Fruit fly (Drosophila melanogaster) whole organism, embryonic: ENCODE results near the gene bys.

Source experiments
- BEAF-32 ChIP-seq: fragments of 200-800 bp; sonication (Bioruptor generic); optimal IDR thresholded peaks from 3 replicates; lab custom pipeline; 2017; ENCODE audit warnings: missing biosample characterization, missing genetic modification characterization, mild to moderate bottlenecking, moderate library complexity, missing genetic modification reagents
- CG10366 ChIP-seq: fragments of 200-800 bp; sonication (Bioruptor generic); IDR thresholded peaks from 2 replicates; pipeline ENCODE4 v1.3.6; 2022; ENCODE audit warnings: missing biosample characterization, missing genetic modification characterization
- CG10431 ChIP-seq: fragments of 200-800 bp; sonication (Bioruptor generic); optimal IDR thresholded peaks from 3 replicates; lab custom pipeline; 2018; ENCODE audit warnings: missing biosample characterization, mild to moderate bottlenecking, missing genetic modification characterization
- CG12769 ChIP-seq: fragments of 200-800 bp; sonication (Bioruptor generic); optimal IDR thresholded peaks from 2 replicates; lab custom pipeline; 2019; ENCODE audit warnings: missing biosample characterization, mild to moderate bottlenecking, missing genetic modification characterization, moderate library complexity
- CG14710 ChIP-seq: fragments of 200-800 bp; sonication (Bioruptor generic); optimal IDR thresholded peaks from 3 replicates; lab custom pipeline; 2019; ENCODE audit warnings: missing biosample characterization, mild to moderate bottlenecking, missing genetic modification characterization, moderate library complexity
- CG15011 ChIP-seq: fragments of 200-800 bp; sonication (Bioruptor generic); optimal IDR thresholded peaks from 3 replicates; lab custom pipeline; 2018; ENCODE audit warnings: missing biosample characterization, mild to moderate bottlenecking, missing genetic modification characterization
- CG16815 ChIP-seq: fragments of 200-800 bp; sonication (Bioruptor generic); optimal IDR thresholded peaks from 3 replicates; lab custom pipeline; 2017; ENCODE audit warnings: missing biosample characterization, mild to moderate bottlenecking, missing genetic modification characterization
- CG17568 ChIP-seq: fragments of 200-800 bp; sonication (Bioruptor generic); optimal IDR thresholded peaks from 2 replicates; lab custom pipeline; 2018; ENCODE audit warnings: missing biosample characterization, mild to moderate bottlenecking, missing genetic modification characterization, moderate library complexity
- CG1792 ChIP-seq: fragments of 200-800 bp; sonication (Bioruptor generic); optimal IDR thresholded peaks from 2 replicates; lab custom pipeline; 2016; ENCODE audit warnings: missing biosample characterization, missing genetic modification characterization
- CG1832 ChIP-seq: fragments of 200-800 bp; sonication (Bioruptor generic); optimal IDR thresholded peaks from 2 replicates; lab custom pipeline; 2017; ENCODE audit warnings: missing biosample characterization, mild to moderate bottlenecking, missing genetic modification characterization, inconsistent platforms
- CG2712 ChIP-seq: fragments of 200-800 bp; optimal IDR thresholded peaks from 3 replicates; lab custom pipeline; 2019; ENCODE audit warnings: missing biosample characterization, mild to moderate bottlenecking, missing genetic modification characterization, moderate library complexity
- CG2875 ChIP-seq: fragments of 200-800 bp; sonication (Bioruptor generic); optimal IDR thresholded peaks from 2 replicates; lab custom pipeline; 2017; ENCODE audit warnings: missing biosample characterization, mild to moderate bottlenecking, missing genetic modification characterization, missing genetic modification reagents
- CG4360 ChIP-seq: fragments of 200-800 bp; sonication (Bioruptor generic); IDR thresholded peaks from 2 replicates; pipeline ENCODE4 v1.3.6; 2022; ENCODE audit warnings: missing biosample characterization, missing genetic modification characterization
- CG4730 ChIP-seq: fragments of 200-800 bp; sonication (Bioruptor generic); IDR thresholded peaks from 2 replicates; pipeline ENCODE4 v1.3.6; 2022; ENCODE audit warnings: missing biosample characterization, missing genetic modification characterization
- CG4820 ChIP-seq: fragments of 200-800 bp; sonication (Bioruptor generic); optimal IDR thresholded peaks from 3 replicates; lab custom pipeline; 2016; ENCODE audit warnings: missing biosample characterization, missing genetic modification characterization
- CG6175 ChIP-seq: fragments of 200-800 bp; sonication (Bioruptor generic); IDR thresholded peaks from 3 replicates; pipeline ENCODE4 v1.3.6; 2022; ENCODE audit warnings: missing biosample characterization, missing genetic modification characterization
- CG7963 ChIP-seq: fragments of 200-800 bp; sonication (Bioruptor generic); IDR thresholded peaks from 3 replicates; pipeline ENCODE4 v1.3.6; 2022; ENCODE audit warnings: missing biosample characterization, missing genetic modification characterization; ENCODE audit not compliant: partially characterized antibody
- CG8478 ChIP-seq: fragments of >200 bp; optimal IDR thresholded peaks from 2 replicates; lab custom pipeline; 2018
- CG9876 ChIP-seq: fragments of 200-800 bp; sonication (Bioruptor generic); optimal IDR thresholded peaks from 2 replicates; lab custom pipeline; 2016; ENCODE audit warnings: missing biosample characterization, missing genetic modification characterization
- Dp ChIP-seq: fragments of 200-800 bp; sonication (Bioruptor generic); optimal IDR thresholded peaks from 2 replicates; lab custom pipeline; 2018; ENCODE audit warnings: missing biosample characterization, mild to moderate bottlenecking, missing genetic modification characterization, moderate library complexity
- ERR ChIP-seq: fragments of 200-800 bp; sonication (Bioruptor generic); optimal IDR thresholded peaks from 2 replicates; lab custom pipeline; 2016; ENCODE audit warnings: missing biosample characterization, missing genetic modification characterization
- GATAe ChIP-seq: fragments of 200-800 bp; sonication (Bioruptor generic); conservative IDR thresholded peaks from 2 replicates; pipeline ENCODE4 v1.3.6; 2022; ENCODE audit warnings: missing biosample characterization, missing genetic modification characterization
- H15 ChIP-seq: fragments of 200-800 bp; sonication (Bioruptor generic); IDR thresholded peaks from 3 replicates; pipeline ENCODE4 v1.3.6; 2022; ENCODE audit warnings: missing biosample characterization, missing genetic modification characterization
- HLH3B ChIP-seq: fragments of 200-800 bp; sonication (Bioruptor generic); IDR thresholded peaks from 2 replicates; pipeline ENCODE4 v1.3.6; 2022; ENCODE audit warnings: missing biosample characterization, missing genetic modification characterization
- Hr78 ChIP-seq, 2 experiments: fragments of 200-800 bp in 1 of 2; fragments of >200 bp in 1 of 2; sonication (Bioruptor generic) in 1 of 2; optimal IDR thresholded peaks; 2 replicates each; lab custom pipeline; 2017 to 2019; ENCODE audit warnings: missing biosample characterization in 2 of 2, missing genetic modification characterization in 2 of 2, mild to moderate bottlenecking in 1 of 2, moderate library complexity in 1 of 2
- Jarid2 ChIP-seq: fragments of 200-800 bp; sonication (Bioruptor generic); optimal IDR thresholded peaks from 3 replicates; lab custom pipeline; 2017; ENCODE audit warnings: mild to moderate bottlenecking, missing biosample characterization, missing genetic modification reagents, missing genetic modification characterization
- Max ChIP-seq: fragments of 200-800 bp; sonication (Bioruptor generic); optimal IDR thresholded peaks from 2 replicates; lab custom pipeline; 2016; ENCODE audit warnings: missing biosample characterization, mild to moderate bottlenecking, missing genetic modification characterization
- Mes4 ChIP-seq: fragments of 200-800 bp; sonication (Bioruptor generic); optimal IDR thresholded peaks from 2 replicates; lab custom pipeline; 2016; ENCODE audit warnings: missing biosample characterization, missing genetic modification characterization
- Poxn ChIP-seq: fragments of 200-800 bp; sonication (Bioruptor generic); IDR thresholded peaks from 2 replicates; pipeline ENCODE4 v1.3.6; 2022; ENCODE audit warnings: missing biosample characterization, missing genetic modification characterization
- Sox102F ChIP-seq: fragments of 200-800 bp; sonication (Bioruptor generic); optimal IDR thresholded peaks from 2 replicates; lab custom pipeline; 2018; ENCODE audit warnings: missing biosample characterization, mild to moderate bottlenecking, missing genetic modification characterization, moderate library complexity
- ci ChIP-seq: fragments of 200-800 bp; sonication (Bioruptor generic); IDR thresholded peaks from 3 replicates; pipeline ENCODE4 v1.3.6; 2022; ENCODE audit warnings: missing biosample characterization, missing genetic modification characterization
- crol ChIP-seq: fragments of 200-800 bp; sonication (Bioruptor generic); IDR thresholded peaks from 2 replicates; pipeline ENCODE4 v1.3.6; 2022; ENCODE audit warnings: missing biosample characterization, missing genetic modification characterization
- danr ChIP-seq: fragments of 200-800 bp; sonication (Bioruptor generic); IDR thresholded peaks from 2 replicates; pipeline ENCODE4 v1.3.6; 2022; ENCODE audit warnings: missing biosample characterization, missing genetic modification characterization
- dati ChIP-seq: fragments of 200-800 bp; sonication (Bioruptor generic); IDR thresholded peaks from 2 replicates; pipeline ENCODE4 v1.3.6; 2022; ENCODE audit warnings: missing biosample characterization, missing genetic modification characterization
- exex ChIP-seq: fragments of 200-800 bp; sonication (Bioruptor generic); optimal IDR thresholded peaks from 4 replicates; lab custom pipeline; 2018; ENCODE audit warnings: missing biosample characterization, mild to moderate bottlenecking, missing genetic modification characterization, moderate library complexity
- gsb ChIP-seq: fragments of 200-800 bp; sonication (Bioruptor generic); IDR thresholded peaks from 2 replicates; pipeline ENCODE4 v1.3.6; 2022; ENCODE audit warnings: missing biosample characterization, missing genetic modification characterization
- h ChIP-seq: fragments of >200 bp; optimal IDR thresholded peaks from 2 replicates; lab custom pipeline; 2017
- hbn ChIP-seq: fragments of 200-800 bp; sonication (Bioruptor generic); IDR thresholded peaks from 2 replicates; pipeline ENCODE4 v1.3.6; 2022; ENCODE audit warnings: missing biosample characterization, missing genetic modification characterization; ENCODE audit not compliant: partially characterized antibody
- kni ChIP-seq: fragments of 200-800 bp; sonication (Bioruptor generic); optimal IDR thresholded peaks from 3 replicates; lab custom pipeline; 2017; ENCODE audit warnings: mild to moderate bottlenecking, missing biosample characterization, missing genetic modification reagents, missing genetic modification characterization
- luna ChIP-seq: fragments of 200-800 bp; sonication (Bioruptor generic); optimal IDR thresholded peaks from 2 replicates; lab custom pipeline; 2016; ENCODE audit warnings: missing biosample characterization, missing genetic modification characterization
- mld ChIP-seq: fragments of 200-800 bp; sonication (Bioruptor generic); IDR thresholded peaks from 3 replicates; pipeline ENCODE4 v1.3.6; 2022; ENCODE audit warnings: missing biosample characterization, missing genetic modification characterization; ENCODE audit not compliant: partially characterized antibody
- nmo ChIP-seq: fragments of 200-800 bp; sonication (Bioruptor generic); optimal IDR thresholded peaks from 2 replicates; lab custom pipeline; 2018; ENCODE audit warnings: missing biosample characterization, mild to moderate bottlenecking, missing genetic modification characterization, moderate library complexity
- odd ChIP-seq: fragments of 200-800 bp; sonication (Bioruptor generic); optimal IDR thresholded peaks from 2 replicates; lab custom pipeline; 2017; ENCODE audit warnings: missing biosample characterization, mild to moderate bottlenecking, missing genetic modification characterization
- org-1 ChIP-seq: fragments of 200-800 bp; sonication (Bioruptor generic); optimal IDR thresholded peaks from 2 replicates; lab custom pipeline; 2017; ENCODE audit warnings: missing biosample characterization, missing genetic modification characterization
- p53 ChIP-seq: fragments of 200-800 bp; sonication (Bioruptor generic); optimal IDR thresholded peaks from 2 replicates; lab custom pipeline; 2016; ENCODE audit warnings: missing biosample characterization, missing genetic modification characterization
- row ChIP-seq: fragments of 200-800 bp; sonication (Bioruptor generic); IDR thresholded peaks from 3 replicates; pipeline ENCODE4 v1.3.6; 2022; ENCODE audit warnings: missing biosample characterization, missing genetic modification characterization
- sna ChIP-seq: fragments of 200-800 bp; sonication (Bioruptor generic); IDR thresholded peaks from 2 replicates; pipeline ENCODE4 v1.3.6; 2022; ENCODE audit warnings: missing biosample characterization, missing genetic modification characterization; ENCODE audit not compliant: partially characterized antibody
- tio ChIP-seq: fragments of 200-800 bp; sonication (Bioruptor generic); optimal IDR thresholded peaks from 2 replicates; lab custom pipeline; 2017; ENCODE audit warnings: missing biosample characterization, missing genetic modification characterization, inconsistent platforms
- trem ChIP-seq: fragments of 200-800 bp; optimal IDR thresholded peaks from 3 replicates; lab custom pipeline; 2019; ENCODE audit warnings: missing biosample characterization, mild to moderate bottlenecking, missing genetic modification characterization, moderate library complexity

The bys gene

dm6 chrX:7937588-7938481 is 36.2 kb downstream of the bys start (continued):
- TF ChIP-seq ci (GFP tag; lab: Robert Waterston, UW) (peak; percentile 59; the same call in 1 of the 3 replicates), Max (peak; percentile 63), exex (tag; lab: Kevin White, UChicago) (no peak), CG1832 (GFP tag; lab: Kevin White, UChicago) (peak; percentile 55), danr (GFP tag; lab: Robert Waterston, UW) (peak; percentile 61; the same call in 1 of the 2 replicates), row (GFP tag; lab: Robert Waterston, UW) (peak; percentile 78), CG7963 (GFP tag; lab: Robert Waterston, UW) (no peak), p53 (GFP tag; lab: Kevin White, UChicago) (peak; percentile 90), CG10366 (peak; percentile 65; the same call in 1 of the 2 replicates), CG16815 (GFP tag; lab: Kevin White, UChicago) (peak; percentile 87), Mes4 (peak; percentile 87), BEAF-32 (GFP tag; lab: Kevin White, UChicago) (peak; percentile 12), CG14710 (peak; percentile 90), Poxn (GFP tag; lab: Robert Waterston, UW) (no peak), org-1 (peak; percentile 85), GATAe (GFP tag; lab: Robert Waterston, UW) (no peak), tio (GFP tag; lab: Kevin White, UChicago) (peak; percentile 82), h (lab: Kevin White, UChicago) (no peak), mld (GFP tag; lab: Robert Waterston, UW) (no peak), crol (GFP tag; lab: Robert Waterston, UW) (peak; percentile 74), luna (GFP tag; lab: Kevin White, UChicago) (no peak), sna (GFP tag; lab: Robert Waterston, UW) (no peak), CG1792 (GFP tag; lab: Kevin White, UChicago) (peak; percentile 80), CG17568 (GFP tag; lab: Kevin White, UChicago) (peak; percentile 55), CG10431 (GFP tag; lab: Kevin White, UChicago) (peak; percentile 86), H15 (GFP tag; lab: Robert Waterston, UW) (peak; percentile 52; the same call in 1 of the 3 replicates), CG6175 (no peak), hbn (GFP tag; lab: Robert Waterston, UW) (no peak), trem (peak; percentile 58), HLH3B (GFP tag; lab: Robert Waterston, UW) (peak; percentile 63; the same call in 1 of the 2 replicates), CG4730 (GFP tag; lab: Robert Waterston, UW) (peak; percentile 56), CG8478 (peak; percentile 98), Hr78 (GFP tag; optimal IDR thresholded peaks at IDR 0.05; lab: Kevin White, UChicago) (no peak), CG15011 (GFP tag; lab: Kevin White, UChicago) (peak; percentile 47), Jarid2 (GFP tag; lab: Kevin White, UChicago) (peak; percentile 4), CG9876 (peak; percentile 58), CG4360 (GFP tag; lab: Robert Waterston, UW) (no peak), kni (peak; percentile 87), ERR (GFP tag; lab: Kevin White, UChicago) (peak; percentile 25), CG4820 (peak; percentile 73), CG12769 (tag; lab: Kevin White, UChicago) (no peak), dati (GFP tag; lab: Robert Waterston, UW) (peak; percentile 36; the same call in 1 of the 2 replicates), CG2712 (tag; lab: Kevin White, UChicago) (peak; percentile 89), nmo (peak; percentile 92), Sox102F (GFP tag; lab: Kevin White, UChicago) (peak; percentile 87), odd (GFP tag; lab: Kevin White, UChicago) (peak; percentile 82), gsb (GFP tag; lab: Robert Waterston, UW) (no peak), Dp (GFP tag; lab: Kevin White, UChicago) (no peak), CG2875 (GFP tag; lab: Kevin White, UChicago) (peak; percentile 74)
